Worm (Caenorhabditis elegans): ENCODE measurements around the gene Y60C6A.1.

DNA sequence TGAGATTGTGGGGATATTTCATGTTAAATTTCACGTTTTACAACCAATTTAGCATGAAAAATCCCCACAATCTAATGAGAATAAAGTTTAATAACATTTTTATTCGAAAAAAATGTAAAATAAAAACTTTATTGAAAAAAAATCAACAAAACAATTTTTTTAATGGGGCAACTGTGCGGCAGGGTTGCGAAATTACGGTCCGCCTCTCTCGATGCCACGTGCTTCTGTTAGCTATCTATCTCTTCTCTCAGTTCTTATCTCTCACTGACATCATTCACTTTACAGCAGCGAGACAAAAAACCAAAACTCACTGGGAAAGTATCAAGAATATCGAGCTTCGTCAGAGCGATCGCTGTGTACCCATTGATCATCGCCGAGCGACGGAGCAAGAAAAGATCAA, 37.2 kb downstream of the Y60C6A.1 start:
- TF ChIP-seq klf-2 (GFP tag; conservative IDR thresholded peaks at IDR 0.05) = no peak
- no peak for TF ChIP-seq ztf-29 (GFP tag; IDR thresholded peaks at IDR 0.05)
- no peak for TF ChIP-seq T22C8.4 (GFP tag; IDR thresholded peaks at IDR 0.05)
- no peak for TF ChIP-seq flt-1 (GFP tag; IDR thresholded peaks at IDR 0.05)
- no peak for TF ChIP-seq cog-1 (tag; optimal IDR thresholded peaks at IDR 0.05)
- TF ChIP-seq tab-1 (GFP tag; IDR thresholded peaks at IDR 0.05) = no peak
- TF ChIP-seq ztf-23 (GFP tag; IDR thresholded peaks at IDR 0.05) = no peak
- TF ChIP-seq med-1 (GFP tag; optimal IDR thresholded peaks at IDR 0.05; ENCODE audit: insufficient read depth) = no peak
- TF ChIP-seq ref-1 (GFP tag; conservative IDR thresholded peaks at IDR 0.05) = no peak
